Worm (Caenorhabditis elegans) whole organism, mixed stage, embryonic: ENCODE results near the gene try-13.

Experiments used
- bed-3 ChIP-seq: fragments of 200-800 bp; sonication (Bioruptor generic); optimal IDR thresholded peaks from 3 replicates; lab custom pipeline; 2018; ENCODE audit warnings: mild to moderate bottlenecking, missing genetic modification characterization, moderate library complexity, missing compliant biosample characterization
- ceh-39 ChIP-seq: fragments of 150-350 bp; optimal IDR thresholded peaks from 2 replicates; lab custom pipeline; 2014; ENCODE audit warnings: missing biosample characterization, missing genetic modification characterization
- ceh-43 ChIP-seq: fragments of 200-800 bp; sonication (Bioruptor generic); optimal IDR thresholded peaks from 2 replicates; lab custom pipeline; 2018; ENCODE audit warnings: mild to moderate bottlenecking, missing genetic modification characterization, moderate library complexity, missing compliant biosample characterization
- ceh-83 ChIP-seq: fragments of 200-800 bp; sonication (Bioruptor generic); optimal IDR thresholded peaks from 2 replicates; lab custom pipeline; 2018; ENCODE audit warnings: mild to moderate bottlenecking, missing genetic modification characterization, missing compliant biosample characterization
- ces-1 ChIP-seq: fragments of 150-350 bp; optimal IDR thresholded peaks from 2 replicates; lab custom pipeline; 2014; ENCODE audit warnings: missing biosample characterization, missing genetic modification reagents, missing genetic modification characterization
- drap-1 ChIP-seq: fragments of 200-800 bp; sonication (Bioruptor generic); optimal IDR thresholded peaks from 3 replicates; lab custom pipeline; 2018; ENCODE audit warnings: mild to moderate bottlenecking, missing genetic modification characterization, missing compliant biosample characterization
- elt-1 ChIP-seq: sonication (generic microtip); optimal IDR thresholded peaks from 2 replicates; lab custom pipeline; 2017; ENCODE audit warnings: missing genetic modification characterization, mild to moderate bottlenecking, missing compliant biosample characterization, antibody characterized with exemption, moderate library complexity, borderline replicate concordance; ENCODE audit not compliant: insufficient read depth
- elt-3 ChIP-seq: fragments of 150-350 bp; optimal IDR thresholded peaks from 2 replicates; lab custom pipeline; 2014; ENCODE audit warnings: missing biosample characterization, missing genetic modification characterization
- flh-1 ChIP-seq: fragments of 200-800 bp; sonication (Bioruptor generic); optimal IDR thresholded peaks from 2 replicates; lab custom pipeline; 2018; ENCODE audit warnings: mild to moderate bottlenecking, missing genetic modification characterization, moderate library complexity, missing compliant biosample characterization
- ham-2 ChIP-seq: fragments of 200-800 bp; sonication (Bioruptor generic); optimal IDR thresholded peaks from 2 replicates; lab custom pipeline; 2018; ENCODE audit warnings: mild to moderate bottlenecking, missing genetic modification characterization, missing compliant biosample characterization
- hlh-1 ChIP-seq: fragments of 150-350 bp; optimal IDR thresholded peaks from 2 replicates; lab custom pipeline; 2014; ENCODE audit warnings: missing biosample characterization, missing genetic modification reagents, missing genetic modification characterization
- lin-13 ChIP-seq: fragments of 150-350 bp; optimal IDR thresholded peaks from 2 replicates; lab custom pipeline; 2014; ENCODE audit warnings: missing biosample characterization, missing genetic modification characterization
- lsy-2 ChIP-seq: fragments of 150-350 bp; optimal IDR thresholded peaks from 2 replicates; lab custom pipeline; 2014; ENCODE audit warnings: missing biosample characterization, missing genetic modification characterization
- mab-5 ChIP-seq: fragments of 150-350 bp; optimal IDR thresholded peaks from 2 replicates; lab custom pipeline; 2014; ENCODE audit warnings: missing biosample characterization, missing genetic modification characterization
- mep-1 ChIP-seq: fragments of 150-350 bp; optimal IDR thresholded peaks from 2 replicates; lab custom pipeline; 2017; ENCODE audit warnings: missing biosample characterization, missing genetic modification reagents, missing genetic modification characterization, inconsistent platforms
- mls-2 ChIP-seq: sonication (generic microtip); optimal IDR thresholded peaks from 2 replicates; lab custom pipeline; 2016; ENCODE audit warnings: mild to moderate bottlenecking, missing genetic modification characterization, moderate library complexity, missing compliant biosample characterization
- nhr-12 ChIP-seq: fragments of 150-350 bp; optimal IDR thresholded peaks from 2 replicates; lab custom pipeline; 2014; ENCODE audit warnings: missing biosample characterization, missing genetic modification characterization
- nhr-2 ChIP-seq: fragments of 150-350 bp; optimal IDR thresholded peaks from 2 replicates; lab custom pipeline; 2014; ENCODE audit warnings: missing biosample characterization, missing genetic modification characterization
- nhr-237 ChIP-seq: fragments of 150-350 bp; optimal IDR thresholded peaks from 2 replicates; lab custom pipeline; 2014; ENCODE audit warnings: missing biosample characterization, missing genetic modification characterization
- pha-4 ChIP-seq: fragments of 150-350 bp; optimal IDR thresholded peaks from 2 replicates; lab custom pipeline; 2018; ENCODE audit warnings: missing biosample characterization, missing genetic modification reagents, missing genetic modification characterization
- sem-2 ChIP-seq: fragments of 200-800 bp; sonication (Bioruptor generic); optimal IDR thresholded peaks from 2 replicates; lab custom pipeline; 2018; ENCODE audit warnings: mild to moderate bottlenecking, missing genetic modification characterization, missing compliant biosample characterization
- sptf-1 ChIP-seq: sonication (generic microtip); optimal IDR thresholded peaks from 2 replicates; lab custom pipeline; 2017; ENCODE audit warnings: mild to moderate bottlenecking, missing genetic modification characterization, moderate library complexity, missing compliant biosample characterization
- tbx-8 ChIP-seq: fragments of 200-800 bp; sonication (Bioruptor generic); optimal IDR thresholded peaks from 2 replicates; lab custom pipeline; 2018; ENCODE audit warnings: mild to moderate bottlenecking, missing genetic modification characterization, moderate library complexity, missing compliant biosample characterization
- unc-39 ChIP-seq: fragments of 150-350 bp; optimal IDR thresholded peaks from 2 replicates; lab custom pipeline; 2014; ENCODE audit warnings: missing biosample characterization, missing genetic modification characterization
- zip-8 ChIP-seq: fragments of 150-350 bp; optimal IDR thresholded peaks from 2 replicates; lab custom pipeline; 2014; ENCODE audit warnings: missing biosample characterization, missing genetic modification characterization
- ztf-11 ChIP-seq: fragments of 150-350 bp; optimal IDR thresholded peaks from 2 replicates; lab custom pipeline; 2014; ENCODE audit warnings: missing biosample characterization, missing genetic modification characterization

The try-13 gene

ce11 chrV:7449303-7449827, 9.5 kb downstream of the try-13 start, which contains the start of gene try-12:
Gene try-12, plus strand, starts transcription at chrV:7449353.
- TF ChIP-seq nhr-12 (tag; lab: Kevin White, UChicago) (no peak), mab-5 (tag; lab: Kevin White, UChicago) (no peak), lin-13 (tag; lab: Kevin White, UChicago) (no peak), elt-3 (tag; lab: Kevin White, UChicago) (no peak), ceh-39 (no peak), ztf-11 (tag; lab: Kevin White, UChicago) (no peak), nhr-2 (tag; lab: Kevin White, UChicago) (no peak), elt-1 (tag; lab: Kevin White, UChicago) (no peak), pha-4 (no peak), tbx-8 (GFP tag; lab: Kevin White, UChicago) (no peak)

- TF ChIP-seq ceh-43: no peak
- no peak for TF ChIP-seq unc-39
- no peak for TF ChIP-seq lsy-2 (tag; lab: Kevin White, UChicago)
- no peak for TF ChIP-seq ces-1
- TF ChIP-seq mep-1 (tag; lab: Kevin White, UChicago): no peak
- TF ChIP-seq ztf-11 (tag; lab: Kevin White, UChicago): no peak
- no peak for TF ChIP-seq nhr-2 (tag; lab: Kevin White, UChicago)
- no peak for TF ChIP-seq ham-2 (GFP tag; lab: Kevin White, UChicago)
- TF ChIP-seq sem-2 (GFP tag; lab: Kevin White, UChicago): no peak
- no peak for TF ChIP-seq drap-1
- TF ChIP-seq pha-4: no peak
- no peak for TF ChIP-seq elt-1 (tag; lab: Kevin White, UChicago)
- TF ChIP-seq nhr-12 (tag; lab: Kevin White, UChicago): no peak
- no peak for TF ChIP-seq tbx-8 (GFP tag; lab: Kevin White, UChicago)
- TF ChIP-seq, all 35 proteins: peak for 0
These were observed 11.5 kb downstream of the try-13 start, which contains the start of gene try-11 for ce11 chrV:7451421-7451820. Gene try-11, plus strand, starts transcription at chrV:7451721.

ce11 chrV:7454236-7454635, 14.3 kb downstream of the try-13 start, which contains the start of gene try-8:
Gene try-8, minus strand, starts transcription at chrV:7454336.
- TF ChIP-seq mep-1 (tag; lab: Kevin White, UChicago) (no peak), elt-3 (tag; lab: Kevin White, UChicago) (no peak), ceh-39 (no peak), hlh-1 (tag; lab: Kevin White, UChicago) (no peak), nhr-12 (tag; lab: Kevin White, UChicago) (no peak), sptf-1 (tag; lab: Kevin White, UChicago) (no peak), elt-1 (tag; lab: Kevin White, UChicago) (no peak), tbx-8 (GFP tag; lab: Kevin White, UChicago) (no peak), flh-1 (no peak), ham-2 (GFP tag; lab: Kevin White, UChicago) (no peak), bed-3 (no peak), zip-8 (tag; lab: Kevin White, UChicago) (no peak), nhr-237 (tag; lab: Kevin White, UChicago) (no peak), ceh-83 (GFP tag; lab: Kevin White, UChicago) (no peak), mab-5 (tag; lab: Kevin White, UChicago) (no peak), lin-13 (tag; lab: Kevin White, UChicago) (no peak)

ce11 chrV:7455008-7455407, 15.1 kb downstream of the try-13 start, which contains the start of gene F25E5.2:
Gene F25E5.2, plus strand, starts transcription at chrV:7455308.
- TF ChIP-seq ces-1: no peak
- no peak for TF ChIP-seq nhr-12 (tag; lab: Kevin White, UChicago)
- no peak for TF ChIP-seq tbx-8 (GFP tag; lab: Kevin White, UChicago)

- TF ChIP-seq elt-1 (tag; lab: Kevin White, UChicago) (no peak), mab-5 (tag; lab: Kevin White, UChicago) (no peak), mls-2 (tag; lab: Kevin White, UChicago) (no peak), pha-4 (no peak), elt-3 (tag; lab: Kevin White, UChicago) (no peak)
These were observed 21.0 kb downstream of the try-13 start, which contains the start of gene srh-92 for ce11 chrV:7460898-7461297. Gene srh-92, minus strand, starts transcription at chrV:7460998.

ce11 chrV:7464696-7465095, 24.8 kb downstream of the try-13 start, which contains the start of gene srh-89:
Gene srh-89, minus strand, starts transcription at chrV:7464796.
- no peak for TF ChIP-seq mep-1 (tag; lab: Kevin White, UChicago)
- TF ChIP-seq ces-1: no peak
- no peak for TF ChIP-seq elt-3 (tag; lab: Kevin White, UChicago)
- no peak for TF ChIP-seq drap-1
- no peak for TF ChIP-seq lin-13 (tag; lab: Kevin White, UChicago)
- TF ChIP-seq sem-2 (GFP tag; lab: Kevin White, UChicago): no peak
- no peak for TF ChIP-seq mab-5 (tag; lab: Kevin White, UChicago)
- TF ChIP-seq ceh-83 (GFP tag; lab: Kevin White, UChicago): no peak
- TF ChIP-seq ceh-39: no peak
- TF ChIP-seq ztf-11 (tag; lab: Kevin White, UChicago): no peak
- TF ChIP-seq mls-2 (tag; lab: Kevin White, UChicago): no peak
